Fruit fly (Drosophila melanogaster): ENCODE data around the gene CG5282.

Gene CG5282

dm6 chr3L:20447957-20448356 is 22.1 kb upstream of the CG5282 start:
- peak; percentile 25 for TF ChIP-seq noc (tag; optimal IDR thresholded peaks at IDR 0.05)

- no peak for TF ChIP-seq noc (tag; optimal IDR thresholded peaks at IDR 0.05)
Observed at dm6 chr3L:20447337-20447736, 21.5 kb upstream of the CG5282 start.

dm6 chr3L:20446030-20446429 is 20.2 kb upstream of the CG5282 start:
- TF ChIP-seq noc (tag; optimal IDR thresholded peaks at IDR 0.05): no peak

- TF ChIP-seq noc (tag; optimal IDR thresholded peaks at IDR 0.05): peak; percentile 83
Observed at dm6 chr3L:20444815-20445519, 19.1 kb upstream of the CG5282 start.

dm6 chr3L:20442674-20443313 is 16.9 kb upstream of the CG5282 start:
- no peak for TF ChIP-seq noc (tag; optimal IDR thresholded peaks at IDR 0.05)

- peak; percentile 51 for TF ChIP-seq noc (tag; optimal IDR thresholded peaks at IDR 0.05)
Observed at dm6 chr3L:20441632-20442469, 16.0 kb upstream of the CG5282 start, which contains the start of gene CG5910. Gene CG5910, plus strand, starts transcription at chr3L:20442419.

dm6 chr3L:20440902-20441429 is 15.1 kb upstream of the CG5282 start:
- no peak for TF ChIP-seq noc (tag; optimal IDR thresholded peaks at IDR 0.05)

- no peak for TF ChIP-seq noc (tag; optimal IDR thresholded peaks at IDR 0.05)
Observed at dm6 chr3L:20439772-20440171, 13.9 kb upstream of the CG5282 start, which contains the start of gene Hpd. Gene Hpd, minus strand, starts transcription at chr3L:20439872.

- TF ChIP-seq noc (tag; optimal IDR thresholded peaks at IDR 0.05): no peak
Observed at dm6 chr3L:20436069-20436468, 10.2 kb upstream of the CG5282 start, which contains the start of the genes mRpL15 and CtIP. Gene mRpL15, minus strand, starts transcription at chr3L:20436209. Gene CtIP, plus strand, starts transcription at chr3L:20436250.

dm6 chr3L:20432297-20432696 is 6.4 kb upstream of the CG5282 start, which contains the start of the genes Las and Psn:
Gene Las, minus strand, starts transcription at chr3L:20432361.
Gene Psn, plus strand, starts transcription at chr3L:20432468.
- TF ChIP-seq noc (tag; optimal IDR thresholded peaks at IDR 0.05): no peak

dm6 chr3L:20431619-20432018 is 5.7 kb upstream of the CG5282 start:
- TF ChIP-seq noc (tag; optimal IDR thresholded peaks at IDR 0.05): no peak

- TF ChIP-seq noc (tag; optimal IDR thresholded peaks at IDR 0.05): no peak
Observed at dm6 chr3L:20430182-20430581, 4.3 kb upstream of the CG5282 start, which contains the start of gene CG5262. Gene CG5262, minus strand, starts transcription at chr3L:20430475.

- TF ChIP-seq noc (tag; optimal IDR thresholded peaks at IDR 0.05): no peak
Observed at dm6 chr3L:20427449-20427848, 1.6 kb upstream of the CG5282 start, which contains the start of gene CG5274. Gene CG5274, minus strand, starts transcription at chr3L:20427666.

- TF ChIP-seq noc (tag; optimal IDR thresholded peaks at IDR 0.05): no peak
Observed at dm6 chr3L:20413304-20413703, 12.6 kb downstream of the CG5282 start, which contains the start of gene zye. Gene zye, plus strand, starts transcription at chr3L:20413604.

- no peak for TF ChIP-seq noc (tag; optimal IDR thresholded peaks at IDR 0.05)
Observed at dm6 chr3L:20410780-20411179, 15.1 kb downstream of the CG5282 start.

- no peak for TF ChIP-seq noc (tag; optimal IDR thresholded peaks at IDR 0.05)
Observed at dm6 chr3L:20410345-20410744, 15.5 kb downstream of the CG5282 start, which contains the start of gene CG13248. Gene CG13248, minus strand, starts transcription at chr3L:20410566.

Measured in whole organism, larva.